Worm (Caenorhabditis elegans) whole organism, young adult: ENCODE measurements around the gene dpy-17.

Experiments
- B0261.1 ChIP-seq: sonication (generic microtip); optimal IDR thresholded peaks from 2 replicates; lab custom pipeline; 2016; ENCODE audit warnings: mild to moderate bottlenecking, missing genetic modification characterization, moderate library complexity, missing compliant biosample characterization
- F22D6.2 ChIP-seq: sonication (generic microtip); optimal IDR thresholded peaks from 2 replicates; lab custom pipeline; 2016; ENCODE audit warnings: mild to moderate bottlenecking, missing genetic modification characterization, missing compliant biosample characterization
- F23B12.7 ChIP-seq: sonication (generic microtip); optimal IDR thresholded peaks from 2 replicates; lab custom pipeline; 2017; ENCODE audit warnings: missing genetic modification characterization, mild to moderate bottlenecking, missing compliant biosample characterization, antibody characterized with exemption, moderate library complexity; ENCODE audit not compliant: insufficient read depth
- F37B4.10 ChIP-seq: fragments of 200-800 bp; sonication (Bioruptor generic); IDR thresholded peaks from 2 replicates; pipeline ENCODE4 v1.3.6; 2022; ENCODE audit warnings: missing genetic modification characterization, missing compliant biosample characterization
- F52B5.7 ChIP-seq: sonication (generic microtip); optimal IDR thresholded peaks from 2 replicates; lab custom pipeline; 2016; ENCODE audit warnings: mild to moderate bottlenecking, missing genetic modification characterization, missing compliant biosample characterization
- Y53G8AR.9 ChIP-seq: fragments of 200-800 bp; sonication (Bioruptor generic); conservative IDR thresholded peaks from 2 replicates; pipeline ENCODE4 v1.3.6; 2022; ENCODE audit warnings: missing genetic modification reagents, missing genetic modification characterization, missing compliant biosample characterization
- Y67H2A.10 ChIP-seq: fragments of 200-800 bp; sonication (Bioruptor generic); conservative IDR thresholded peaks from 2 replicates; pipeline ENCODE4 v1.3.6; 2022; ENCODE audit warnings: missing genetic modification reagents, missing genetic modification characterization, missing compliant biosample characterization
- Y79H2A.3 ChIP-seq: fragments of 200-800 bp; sonication (Bioruptor generic); conservative IDR thresholded peaks from 2 replicates; pipeline ENCODE4 v1.3.6; 2022; ENCODE audit warnings: missing genetic modification reagents, missing genetic modification characterization, missing compliant biosample characterization
- Y95B8A.8 ChIP-seq: fragments of 200-800 bp; sonication (Bioruptor generic); IDR thresholded peaks from 2 replicates; pipeline ENCODE4 v1.3.6; 2022; ENCODE audit warnings: missing genetic modification reagents, missing genetic modification characterization, missing compliant biosample characterization
- attf-5 ChIP-seq: fragments of 200-800 bp; sonication (Bioruptor generic); optimal IDR thresholded peaks from 2 replicates; lab custom pipeline; 2018; ENCODE audit warnings: mild to moderate bottlenecking, missing genetic modification characterization, missing compliant biosample characterization
- bed-1 ChIP-seq: fragments of 200-800 bp; sonication (Bioruptor generic); IDR thresholded peaks from 2 replicates; pipeline ENCODE4 v1.3.6; 2022; ENCODE audit warnings: missing genetic modification reagents, missing genetic modification characterization, missing compliant biosample characterization
- ccch-3 ChIP-seq: fragments of 200-800 bp; sonication (Bioruptor generic); optimal IDR thresholded peaks from 2 replicates; lab custom pipeline; 2018; ENCODE audit warnings: mild to moderate bottlenecking, missing genetic modification characterization, missing compliant biosample characterization
- ceh-100 ChIP-seq: fragments of 200-800 bp; sonication (Bioruptor generic); IDR thresholded peaks from 2 replicates; pipeline ENCODE4 v1.3.6; 2022; ENCODE audit warnings: missing genetic modification reagents, missing genetic modification characterization, missing compliant biosample characterization
- ceh-27 ChIP-seq: fragments of 200-800 bp; sonication (Bioruptor generic); optimal IDR thresholded peaks from 2 replicates; lab custom pipeline; 2018; ENCODE audit warnings: mild to moderate bottlenecking, missing genetic modification characterization, moderate library complexity, missing compliant biosample characterization
- chd-7 ChIP-seq: sonication (generic microtip); optimal IDR thresholded peaks from 2 replicates; lab custom pipeline; 2016; ENCODE audit warnings: mild to moderate bottlenecking, missing genetic modification characterization, moderate library complexity, missing compliant biosample characterization
- egl-44 ChIP-seq: fragments of 200-800 bp; sonication (Bioruptor generic); IDR thresholded peaks from 2 replicates; pipeline ENCODE4 v1.3.6; 2022; ENCODE audit warnings: missing genetic modification reagents, missing genetic modification characterization, missing compliant biosample characterization
- ets-4 ChIP-seq: fragments of 200-800 bp; sonication (Bioruptor generic); optimal IDR thresholded peaks from 2 replicates; lab custom pipeline; 2018; ENCODE audit warnings: mild to moderate bottlenecking, missing genetic modification characterization, missing compliant biosample characterization
- fkh-3 ChIP-seq: sonication (generic microtip); optimal IDR thresholded peaks from 2 replicates; lab custom pipeline; 2016; ENCODE audit warnings: mild to moderate bottlenecking, missing genetic modification characterization, missing compliant biosample characterization
- him-1 ChIP-seq: sonication (generic microtip); optimal IDR thresholded peaks from 2 replicates; lab custom pipeline; 2016; ENCODE audit warnings: missing genotype, missing genetic modification reagents, missing genetic modification characterization, missing compliant biosample characterization
- hmg-20 ChIP-seq: fragments of 200-800 bp; sonication (Bioruptor generic); IDR thresholded peaks from 2 replicates; pipeline ENCODE4 v1.3.6; 2022; ENCODE audit warnings: missing genetic modification reagents, missing genetic modification characterization, missing compliant biosample characterization
- lin-35 ChIP-seq, 3 experiments: fragments of 150-350 bp in 2 of 3; sonication (generic microtip) in 1 of 3; optimal IDR thresholded peaks; 2 replicates each; lab custom pipeline; 2014 to 2018; ENCODE audit warnings: missing biosample characterization in 3 of 3, missing genetic modification characterization in 3 of 3, missing genetic modification reagents in 3 of 3
- lin-54 ChIP-seq: fragments of 200-800 bp; sonication (Bioruptor generic); optimal IDR thresholded peaks from 2 replicates; lab custom pipeline; 2018; ENCODE audit warnings: mild to moderate bottlenecking, missing genetic modification characterization, missing compliant biosample characterization
- nfya-1 ChIP-seq: sonication (generic microtip); optimal IDR thresholded peaks from 2 replicates; lab custom pipeline; 2017; ENCODE audit warnings: antibody characterized with exemption, missing compliant biosample characterization, missing genetic modification characterization, borderline replicate concordance; ENCODE audit not compliant: insufficient read depth
- nhr-80 ChIP-seq: sonication (generic microtip); optimal IDR thresholded peaks from 2 replicates; lab custom pipeline; 2016; ENCODE audit warnings: missing genetic modification characterization, missing compliant biosample characterization
- pbrm-1 ChIP-seq: fragments of 200-800 bp; sonication (Bioruptor generic); IDR thresholded peaks from 2 replicates; pipeline ENCODE4 v1.3.6; 2022; ENCODE audit warnings: missing genetic modification reagents, missing genetic modification characterization, missing compliant biosample characterization
- snpc-4 ChIP-seq, 5 experiments: fragments of 150-350 bp in 1 of 5; sonication (generic microtip) in 4 of 5; optimal IDR thresholded peaks; 2 replicates each; lab custom pipeline; 2014 to 2018; ENCODE audit warnings: missing genetic modification characterization in 5 of 5, missing biosample characterization in 3 of 5, antibody characterized with exemption in 2 of 5, mild to moderate bottlenecking in 2 of 5, missing compliant biosample characterization in 2 of 5, missing genotype in 2 of 5, moderate library complexity in 2 of 5, missing genetic modification reagents in 1 of 5
- tbp1 ChIP-seq: fragments of 200-800 bp; sonication (Bioruptor generic); optimal IDR thresholded peaks from 2 replicates; lab custom pipeline; 2018; ENCODE audit warnings: mild to moderate bottlenecking, missing genetic modification characterization, missing compliant biosample characterization
- tlf-1 ChIP-seq: fragments of 200-800 bp; sonication (Bioruptor generic); optimal IDR thresholded peaks from 2 replicates; lab custom pipeline; 2018; ENCODE audit warnings: mild to moderate bottlenecking, missing genetic modification characterization, missing compliant biosample characterization
- unc-130 ChIP-seq: sonication (generic microtip); optimal IDR thresholded peaks from 2 replicates; lab custom pipeline; 2016; ENCODE audit warnings: missing genetic modification reagents, missing genetic modification characterization, missing compliant biosample characterization
- unc-62 ChIP-seq: fragments of 150-350 bp; optimal IDR thresholded peaks from 2 replicates; lab custom pipeline; 2014; ENCODE audit warnings: missing biosample characterization, missing genetic modification reagents, missing genetic modification characterization
- ztf-3 ChIP-seq: fragments of 200-800 bp; sonication (Bioruptor generic); optimal IDR thresholded peaks from 2 replicates; lab custom pipeline; 2018; ENCODE audit warnings: mild to moderate bottlenecking, missing genetic modification characterization, missing compliant biosample characterization

The dpy-17 gene

DNA sequence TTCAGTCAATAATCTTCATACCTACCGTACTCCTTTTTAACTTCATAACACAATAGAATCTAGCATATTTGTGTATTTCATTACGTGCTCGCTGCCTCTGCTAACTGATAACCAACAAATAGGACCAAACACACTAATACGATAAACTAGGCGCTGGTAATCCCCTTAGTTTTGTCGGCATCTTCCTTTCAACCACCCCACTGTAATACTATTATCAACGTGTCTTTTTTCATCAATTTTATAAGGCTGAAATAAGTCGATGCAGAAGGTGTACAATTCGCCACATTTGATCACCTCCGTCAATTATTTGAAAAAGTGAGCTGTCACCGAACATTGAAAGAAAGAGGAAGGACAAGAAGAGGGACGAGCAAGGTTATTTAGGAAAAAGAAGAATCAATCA, 40.3 kb downstream of the dpy-17 start:
- TF ChIP-seq Y67H2A.10 (GFP tag; lab: Robert Waterston, UW) (no peak), F23B12.7 (no peak), Y95B8A.8 (GFP tag; lab: Robert Waterston, UW) (no peak), F52B5.7 (tag; lab: Kevin White, UChicago) (no peak), nhr-80 (tag; lab: Kevin White, UChicago) (peak; percentile 40), F37B4.10 (no peak), tlf-1 (GFP tag; lab: Kevin White, UChicago) (no peak)

DNA sequence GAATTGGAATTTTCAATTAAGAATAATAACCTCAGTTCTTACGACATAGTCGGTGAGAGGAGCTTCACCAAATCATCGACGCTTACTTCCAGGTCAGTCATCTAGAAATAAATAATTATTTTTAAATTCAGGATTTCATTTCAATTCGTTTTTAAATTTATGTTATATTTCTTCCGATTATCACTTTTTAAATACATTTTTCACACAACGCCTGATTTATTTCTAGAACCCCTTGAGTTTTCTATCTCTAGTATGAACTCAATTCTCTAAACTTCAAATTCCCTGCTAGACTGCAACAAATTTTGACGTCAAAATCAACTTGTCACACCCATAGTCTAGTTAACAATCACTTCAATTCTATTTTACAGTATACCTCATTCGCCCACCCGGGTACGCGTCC, 42.3 kb downstream of the dpy-17 start, which contains the start of gene Y54H5A.2:
Gene Y54H5A.2, minus strand, starts transcription at position 101 of the 400 bp plus-strand sequence.
- TF ChIP-seq B0261.1 (tag; lab: Kevin White, UChicago) (no peak), chd-7 (no peak), Y79H2A.3 (GFP tag; lab: Robert Waterston, UW) (no peak), F22D6.2 (tag; lab: Kevin White, UChicago) (no peak)

DNA sequence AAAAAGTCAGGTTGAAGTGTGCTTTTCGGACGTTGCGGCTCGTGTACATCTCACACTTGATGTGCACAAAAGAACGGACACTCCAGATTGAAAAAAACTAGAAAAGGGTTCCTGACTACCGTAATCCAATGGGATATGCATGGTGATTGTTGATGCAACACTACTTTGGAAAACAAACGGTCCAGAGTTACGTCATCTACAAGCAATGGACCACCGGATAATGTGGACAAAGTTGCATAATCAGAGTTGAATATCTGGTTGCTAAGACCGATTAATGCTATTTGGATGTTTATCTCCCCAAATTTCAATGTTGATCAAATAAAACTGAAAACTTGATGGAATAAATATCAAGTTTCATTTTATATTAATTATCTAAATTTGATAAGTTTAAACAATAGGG, 42.9 kb downstream of the dpy-17 start:
- TF ChIP-seq fkh-3 (tag; lab: Kevin White, UChicago) (no peak), lin-54 (no peak), lin-35 (GFP tag; optimal IDR thresholded peaks at IDR 0.05; lab: Kevin White, UChicago) (no peak), egl-44 (no peak), hmg-20 (no peak), pbrm-1 (GFP tag; lab: Robert Waterston, UW) (no peak), ets-4 (GFP tag; lab: Kevin White, UChicago) (no peak), ccch-3 (GFP tag; lab: Kevin White, UChicago) (no peak), ztf-3 (GFP tag; lab: Kevin White, UChicago) (no peak), tbp1 (GFP tag; lab: Kevin White, UChicago) (no peak)

DNA sequence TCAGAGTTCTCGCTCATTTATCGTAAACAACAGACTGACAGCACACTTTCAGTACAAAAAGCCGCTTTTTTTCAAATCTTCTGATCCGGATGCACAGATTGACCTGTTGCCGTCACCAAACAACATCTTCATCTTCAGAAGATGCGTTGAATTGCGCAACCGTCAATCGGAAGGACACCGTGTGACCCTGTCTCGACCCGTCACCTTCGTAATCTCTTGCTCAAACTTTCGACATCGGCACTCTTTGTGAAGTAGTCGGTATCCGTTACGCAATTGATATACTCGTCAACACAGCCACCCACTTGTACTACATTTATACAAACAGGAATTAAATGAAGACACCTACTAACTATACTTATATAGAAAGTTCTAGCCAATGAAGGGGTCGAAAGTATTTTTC, 43.9 kb downstream of the dpy-17 start:
- TF ChIP-seq tbp1 (GFP tag; lab: Kevin White, UChicago) (no peak), unc-62 (peak; percentile 4)

DNA sequence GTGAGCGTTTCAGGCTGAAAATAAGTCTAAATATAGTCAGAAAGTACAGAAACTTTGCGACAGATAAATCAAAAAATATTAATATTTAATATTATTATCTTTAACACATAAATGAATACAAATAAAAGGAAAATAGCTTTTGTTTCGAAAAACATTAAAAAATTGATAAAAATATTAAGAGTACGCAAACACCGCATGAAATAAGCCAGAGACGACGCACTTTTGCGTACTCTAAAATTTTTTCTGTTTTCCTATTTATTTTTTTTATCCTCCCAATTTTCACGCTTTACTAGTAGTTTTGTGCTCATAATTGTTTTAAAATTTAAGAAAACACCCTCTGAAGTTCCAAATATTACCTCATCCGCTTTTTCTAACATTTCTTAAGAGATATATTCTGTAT, 46.0 kb downstream of the dpy-17 start, which contains the start of the genes rbm-42 and grwd-1:
Gene rbm-42, minus strand, starts transcription at position 93 of the 400 bp plus-strand sequence.
Gene grwd-1, plus strand, starts transcription at position 328 of the 400 bp plus-strand sequence.
- no peak for TF ChIP-seq Y53G8AR.9 (GFP tag; lab: Robert Waterston, UW)
- no peak for TF ChIP-seq ceh-100 (GFP tag; lab: Robert Waterston, UW)
- no peak for TF ChIP-seq bed-1 (GFP tag; lab: Robert Waterston, UW)
- peak; percentile 58 for TF ChIP-seq snpc-4 (GFP tag; optimal IDR thresholded peaks at IDR 0.05; lab: Kevin White, UChicago)
- no peak for TF ChIP-seq snpc-4 (tag; optimal IDR thresholded peaks at IDR 0.05; lab: Kevin White, UChicago)
- TF ChIP-seq nfya-1 (tag; lab: Kevin White, UChicago): no peak
- TF ChIP-seq unc-130 (GFP tag; lab: Kevin White, UChicago): no peak
- TF ChIP-seq attf-5 (GFP tag; lab: Kevin White, UChicago): peak; percentile 42
- TF ChIP-seq him-1 (tag; lab: Kevin White, UChicago): no peak
- no peak for TF ChIP-seq ceh-27 (GFP tag; lab: Kevin White, UChicago)
